Worm (Caenorhabditis elegans): ENCODE results near the gene msp-55.

- TF ChIP-seq dao-5 (tag; optimal IDR thresholded peaks at IDR 0.05) = no peak
- TF ChIP-seq him-1 (tag; optimal IDR thresholded peaks at IDR 0.05) = no peak
Observed at ce11 chrIV:5045389-5045788, 10.4 kb downstream of the msp-55 start, which contains the start of gene hot-9.
